Fruit fly (Drosophila melanogaster) Kc167 (cell line): ENCODE data around the gene CG6769.

Experiments
- Myc ChIP-seq: fragments of >200 bp; optimal IDR thresholded peaks from 2 replicates; lab custom pipeline; 2017; ENCODE audit warnings: missing external identifiers
- Sin3A ChIP-seq: fragments of >200 bp; optimal IDR thresholded peaks from 2 replicates; lab custom pipeline; 2018; ENCODE audit warnings: missing external identifiers
- h ChIP-seq: fragments of >200 bp; optimal IDR thresholded peaks from 3 replicates; lab custom pipeline; 2018; ENCODE audit warnings: missing external identifiers
- insv ChIP-seq: fragments of >200 bp; optimal IDR thresholded peaks from 3 replicates; lab custom pipeline; 2018; ENCODE audit warnings: missing external identifiers
- psq ChIP-seq: fragments of >200 bp; optimal IDR thresholded peaks from 2 replicates; lab custom pipeline; 2017; ENCODE audit warnings: missing external identifiers
- ttk ChIP-seq: sonication (Bioruptor generic); optimal IDR thresholded peaks from 2 replicates; lab custom pipeline; 2017; ENCODE audit warnings: missing external identifiers

Gene CG6769

DNA sequence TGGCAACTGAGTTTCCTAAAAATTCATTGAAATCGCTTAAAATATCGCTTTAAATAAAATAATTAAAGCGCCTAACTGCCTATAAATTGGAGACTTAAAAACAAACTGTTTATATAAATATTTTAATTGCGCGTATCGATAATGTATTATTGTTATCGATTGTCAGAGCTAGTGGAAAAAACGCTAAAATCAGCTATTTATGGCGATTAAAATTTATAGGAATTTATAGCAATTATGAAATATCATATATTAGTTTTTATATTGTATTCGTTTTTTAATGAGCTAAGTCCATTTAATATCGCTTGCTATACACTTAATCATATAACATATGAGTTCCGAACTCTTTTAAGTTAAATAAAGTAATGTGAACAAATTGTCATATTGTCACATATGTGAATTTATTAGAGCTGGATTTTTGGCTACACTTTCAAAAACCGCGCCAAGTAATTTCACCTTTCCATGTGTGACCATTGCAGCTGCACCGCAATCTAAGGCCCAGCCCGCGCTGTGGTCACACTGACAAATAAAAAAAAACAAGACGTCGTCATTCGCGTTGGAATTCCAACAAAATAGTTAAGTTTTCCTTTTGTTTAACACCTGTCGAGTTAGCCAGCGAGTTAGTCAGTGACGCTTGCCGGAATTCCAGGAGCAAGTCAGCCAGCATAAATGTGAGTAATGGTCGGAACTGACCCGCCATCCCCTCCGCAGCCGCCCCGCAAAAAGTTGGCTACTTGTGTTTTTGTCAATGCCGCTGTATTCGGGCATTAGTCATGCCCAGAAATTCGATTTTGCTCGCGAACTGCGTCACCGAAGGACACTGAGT lies 46.6 kb downstream of the CG6769 start, which contains the start of the genes CG7772 and Vps4:
Gene CG7772, minus strand, starts transcription at position 78 of the 823 bp plus-strand sequence.
Gene Vps4, plus strand, starts transcription at position 509 of the 823 bp plus-strand sequence.
- TF ChIP-seq psq (lab: Kevin White, UChicago) (no peak), insv (no peak), Sin3A (lab: Kevin White, UChicago) (no peak), ttk (lab: Kevin White, UChicago) (no peak), h (lab: Kevin White, UChicago) (no peak), Myc (no peak)

DNA sequence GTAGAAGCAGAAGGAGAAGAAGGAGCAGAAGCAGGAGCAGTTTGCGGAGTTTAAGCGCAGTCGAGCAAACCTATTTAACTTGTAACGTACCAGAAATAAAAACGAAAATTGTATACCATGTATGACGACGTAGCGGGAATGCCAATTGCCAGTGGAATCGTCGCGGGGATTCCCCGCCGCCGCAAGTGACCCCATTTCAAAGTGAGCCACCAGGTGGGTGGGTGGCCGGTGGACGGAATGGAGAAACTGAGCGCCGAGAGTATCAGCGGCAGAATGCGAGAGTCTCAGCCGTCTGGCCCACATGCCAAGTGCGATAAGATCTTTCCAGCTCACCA lies 49.8 kb downstream of the CG6769 start:
- TF ChIP-seq insv (no peak), Myc (no peak), Sin3A (lab: Kevin White, UChicago) (no peak), psq (lab: Kevin White, UChicago) (no peak), ttk (lab: Kevin White, UChicago) (no peak), h (lab: Kevin White, UChicago) (no peak)

DNA sequence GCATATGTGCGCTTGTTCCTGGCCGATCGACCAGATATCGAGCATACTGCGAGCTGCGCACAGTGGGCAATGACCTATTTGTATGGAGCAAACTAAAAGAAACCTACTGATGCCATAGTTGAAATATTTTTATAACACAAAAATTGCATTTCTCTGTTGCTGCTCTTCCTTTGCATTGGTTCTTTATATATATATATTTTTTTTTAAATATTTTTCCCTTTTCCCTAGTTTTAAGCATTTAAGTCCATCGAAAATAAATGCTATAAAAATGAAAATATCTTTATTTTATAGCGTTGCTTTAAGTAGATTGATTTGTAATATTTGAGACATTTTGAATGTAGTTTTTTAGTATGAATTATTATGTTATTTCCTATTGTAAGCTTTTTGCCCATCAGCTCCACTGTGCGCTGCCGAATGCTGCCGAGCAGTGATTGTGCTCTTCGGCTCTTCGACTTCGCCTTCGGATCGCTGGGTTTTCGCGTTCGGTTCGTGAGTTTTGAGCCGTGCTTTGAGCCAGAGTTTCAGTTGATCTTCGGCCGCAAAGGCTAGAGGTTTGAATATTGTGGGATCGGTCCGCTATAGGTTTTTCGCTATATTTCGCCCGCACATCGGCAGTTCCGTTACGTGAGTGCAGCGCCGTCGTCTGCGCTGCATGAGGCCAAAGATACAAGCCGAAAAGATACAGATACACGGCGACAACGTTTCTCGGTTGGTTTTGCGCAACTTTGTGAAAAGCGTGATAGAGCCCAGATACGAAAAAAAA lies 50.3 kb downstream of the CG6769 start, which contains the start of gene CG6847:
Gene CG6847, plus strand, starts transcription at position 522 of the 763 bp plus-strand sequence.
- no peak for TF ChIP-seq h (lab: Kevin White, UChicago)
- no peak for TF ChIP-seq ttk (lab: Kevin White, UChicago)
- no peak for TF ChIP-seq insv
